Fruit fly (Drosophila melanogaster): ENCODE data around the gene CG7065.

CG7065 gene

dm6 chrX:9196362-9196761 is 54.1 kb downstream of the CG7065 start, which contains the start of gene CG12118:
CG12118 (minus strand) TSS chrX:9196414.
- TF ChIP-seq CG10348 (GFP tag; IDR thresholded peaks at IDR 0.05) (no peak), fd96Ca (GFP tag; IDR thresholded peaks at IDR 0.05) (no peak), rn (GFP tag; IDR thresholded peaks at IDR 0.05) (peak; percentile 31; the same call in 1 of the 2 replicates), Pif1B (GFP tag; optimal IDR thresholded peaks at IDR 0.05) (peak; percentile 56), Pif1A (GFP tag; optimal IDR thresholded peaks at IDR 0.05) (peak; percentile 46), Snoo (tag; optimal IDR thresholded peaks at IDR 0.05) (peak; percentile 51), D1 (tag; optimal IDR thresholded peaks at IDR 0.05) (peak; percentile 33), CG12605 (GFP tag; IDR thresholded peaks at IDR 0.05) (no peak), CG17806 (tag; optimal IDR thresholded peaks at IDR 0.05) (peak; percentile 64), CG8159 (tag; optimal IDR thresholded peaks at IDR 0.05) (peak; percentile 65), CG8301 (tag; optimal IDR thresholded peaks at IDR 0.05) (peak; percentile 14), gl (tag; optimal IDR thresholded peaks at IDR 0.05) (no peak), CG15710 (tag; optimal IDR thresholded peaks at IDR 0.05) (peak; percentile 65), Ets98B (GFP tag; IDR thresholded peaks at IDR 0.05) (peak; percentile 45), CG4496 (GFP tag; IDR thresholded peaks at IDR 0.05) (peak; percentile 71; the same call in 2 of the 3 replicates), EcR (GFP tag; optimal IDR thresholded peaks at IDR 0.05) (no peak), CG13204 (GFP tag; optimal IDR thresholded peaks at IDR 0.05) (no peak), CG9948 (tag; optimal IDR thresholded peaks at IDR 0.05) (peak; percentile 60), CG34367 (tag; optimal IDR thresholded peaks at IDR 0.05) (peak; percentile 57), CG14655 (GFP tag; optimal IDR thresholded peaks at IDR 0.05) (no peak), CG32121 (GFP tag; IDR thresholded peaks at IDR 0.05) (peak; percentile 79)

Data from whole organism, pupa.